Fruit fly (Drosophila melanogaster): Measurements from ENCODE around the gene pelo.

pelo gene

DNA sequence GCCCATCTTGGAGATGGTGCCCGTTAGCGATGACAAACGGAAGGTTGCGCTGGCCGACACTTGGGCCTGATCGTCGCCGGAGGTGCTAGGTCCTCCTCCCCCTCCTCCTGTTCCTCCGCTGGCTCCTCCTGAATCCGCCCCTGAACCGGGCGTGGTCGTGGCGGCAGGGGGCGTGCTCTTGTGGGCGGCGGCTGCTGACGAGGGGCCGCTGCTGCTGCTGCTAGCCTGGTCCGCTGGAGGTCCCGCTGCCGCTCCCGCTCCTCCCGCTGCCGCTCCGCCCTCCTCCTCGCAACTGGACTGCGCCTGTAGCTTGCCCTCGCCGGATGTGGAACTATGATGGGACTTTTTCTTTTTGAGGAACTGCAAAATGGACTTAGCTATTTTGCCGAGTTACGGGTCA lies 3.0 kb upstream of the pelo start (continued):
- no peak for TF ChIP-seq Doc2 (GFP tag; IDR thresholded peaks at IDR 0.05)
- no peak for TF ChIP-seq az2 (GFP tag; optimal IDR thresholded peaks at IDR 0.05)
- TF ChIP-seq GATAe (GFP tag; conservative IDR thresholded peaks at IDR 0.05) = no peak
- TF ChIP-seq Dad (GFP tag; optimal IDR thresholded peaks at IDR 0.05) = no peak
- TF ChIP-seq sens-2 (GFP tag; IDR thresholded peaks at IDR 0.05) = no peak
- no peak for TF ChIP-seq gce (GFP tag; IDR thresholded peaks at IDR 0.05)
- no peak for TF ChIP-seq exex (tag; optimal IDR thresholded peaks at IDR 0.05)
- 0 out of 3 replicates have a peak, but pooled peaks have one; percentile 36 for TF ChIP-seq Dbx (GFP tag; IDR thresholded peaks at IDR 0.05)
- no peak for TF ChIP-seq CG16813 (GFP tag; IDR thresholded peaks at IDR 0.05; ENCODE audit: partially characterized antibody)
- no peak for TF ChIP-seq Gsc (GFP tag; IDR thresholded peaks at IDR 0.05)
- no peak for TF ChIP-seq dysf (GFP tag; IDR thresholded peaks at IDR 0.05)
- TF ChIP-seq Opbp (GFP tag; IDR thresholded peaks at IDR 0.05; ENCODE audit: partially characterized antibody) = no peak
- TF ChIP-seq bowl (GFP tag; IDR thresholded peaks at IDR 0.05) = no peak
- TF ChIP-seq Atf6 (GFP tag; IDR thresholded peaks at IDR 0.05) = no peak
- TF ChIP-seq chm (GFP tag; IDR thresholded peaks at IDR 0.05) = 0 out of 2 replicates have a peak, but pooled peaks have one; percentile 40
- TF ChIP-seq CG7357 (GFP tag; IDR thresholded peaks at IDR 0.05) = no peak

DNA sequence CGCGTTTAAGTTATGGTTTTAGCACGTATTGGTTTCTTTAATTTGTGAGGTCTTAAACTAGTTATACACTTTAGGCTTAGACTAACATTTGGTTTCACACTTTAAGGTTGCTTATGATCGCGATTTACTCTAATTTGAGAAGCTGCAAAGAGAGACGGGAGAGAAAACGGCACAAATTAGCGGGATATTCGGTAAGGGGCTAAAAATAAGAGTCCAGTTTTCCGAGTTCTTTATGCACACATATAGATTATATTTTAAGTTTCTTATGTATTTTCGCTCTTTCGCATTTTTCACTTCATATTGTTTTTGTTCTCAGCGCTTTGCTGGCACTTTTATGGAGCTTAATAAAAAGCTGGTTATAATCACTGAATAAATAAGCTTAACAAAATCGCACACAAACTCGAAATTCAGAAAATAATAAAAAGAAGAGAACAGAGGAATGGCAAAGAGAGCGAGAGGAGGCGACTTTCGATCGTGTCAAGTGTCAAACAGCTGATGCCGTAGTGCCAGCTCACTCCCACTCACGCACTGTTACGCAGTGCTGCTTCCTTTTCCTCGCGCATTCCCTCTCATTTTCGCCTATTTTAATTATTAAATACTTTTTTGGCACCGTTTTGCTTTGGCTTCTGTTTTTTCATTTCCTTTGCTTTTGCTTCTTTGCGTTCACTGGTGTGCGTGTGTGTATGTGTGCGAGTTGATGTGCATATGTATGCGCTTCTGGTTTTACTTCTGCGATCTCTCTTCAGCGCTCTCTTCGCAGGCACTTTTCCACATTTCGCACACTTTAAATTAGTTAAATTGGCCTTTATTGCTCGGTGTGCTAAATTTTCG lies 2.3 kb upstream of the pelo start:
- no peak for TF ChIP-seq CG13624 (GFP tag; optimal IDR thresholded peaks at IDR 0.05)
- 0 out of 3 replicates have a peak, but pooled peaks have one; percentile 21 for TF ChIP-seq otp (GFP tag; IDR thresholded peaks at IDR 0.05)
- TF ChIP-seq CG3163 (GFP tag; optimal IDR thresholded peaks at IDR 0.05) = peak; percentile 38
- TF ChIP-seq cad (GFP tag; optimal IDR thresholded peaks at IDR 0.05) = peak; percentile 23
- no peak for TF ChIP-seq Scr (GFP tag; IDR thresholded peaks at IDR 0.05; ENCODE audit: partially characterized antibody)
- TF ChIP-seq chinmo (GFP tag; IDR thresholded peaks at IDR 0.05; ENCODE audit: partially characterized antibody) = 0 out of 4 replicates have a peak, but pooled peaks have one; percentile 71
- no peak for TF ChIP-seq CG6813 (GFP tag; optimal IDR thresholded peaks at IDR 0.05)
- no peak for TF ChIP-seq Oaz (GFP tag; IDR thresholded peaks at IDR 0.05)
- no peak for TF ChIP-seq Fer1 (GFP tag; optimal IDR thresholded peaks at IDR 0.05)
- TF ChIP-seq crp (GFP tag; optimal IDR thresholded peaks at IDR 0.05) = peak; percentile 40 to 78
- TF ChIP-seq CG11456 (GFP tag; IDR thresholded peaks at IDR 0.05) = no peak
- peak; percentile 0 for TF ChIP-seq exex (tag; optimal IDR thresholded peaks at IDR 0.05)
- TF ChIP-seq Hr78 (GFP tag; optimal IDR thresholded peaks at IDR 0.05) = peak in 1 of 2 experiments; percentile 74
- no peak for TF ChIP-seq CG33557 (GFP tag; optimal IDR thresholded peaks at IDR 0.05)
- peak; percentile 8 for TF ChIP-seq CG34376 (GFP tag; optimal IDR thresholded peaks at IDR 0.05)
- TF ChIP-seq mirr (GFP tag; optimal IDR thresholded peaks at IDR 0.05) = peak; percentile 14
- no peak for TF ChIP-seq Optix (GFP tag; IDR thresholded peaks at IDR 0.05)
- no peak for TF ChIP-seq ranshi (GFP tag; IDR thresholded peaks at IDR 0.05)
- TF ChIP-seq CG32532 (GFP tag; IDR thresholded peaks at IDR 0.05) = no peak
- no peak for TF ChIP-seq zfh1 (GFP tag; IDR thresholded peaks at IDR 0.05)
- TF ChIP-seq tup (GFP tag; optimal IDR thresholded peaks at IDR 0.05) = no peak
- TF ChIP-seq dan (GFP tag; IDR thresholded peaks at IDR 0.05) = no peak
- no peak for TF ChIP-seq Meics (GFP tag; optimal IDR thresholded peaks at IDR 0.05)
- TF ChIP-seq so (GFP tag; IDR thresholded peaks at IDR 0.05) = peak; percentile 56; the same call in 1 of the 3 replicates
- TF ChIP-seq tin (GFP tag; optimal IDR thresholded peaks at IDR 0.05) = no peak
- TF ChIP-seq Sry-δ (GFP tag; optimal IDR thresholded peaks at IDR 0.05) = no peak
- TF ChIP-seq Ada2b (GFP tag; IDR thresholded peaks at IDR 0.05) = no peak
- TF ChIP-seq lilli (GFP tag; optimal IDR thresholded peaks at IDR 0.05) = no peak
- TF ChIP-seq Poxn (GFP tag; IDR thresholded peaks at IDR 0.05) = no peak
- TF ChIP-seq bcd (GFP tag; optimal IDR thresholded peaks at IDR 0.05) = peak; percentile 5
- TF ChIP-seq dysf (GFP tag; IDR thresholded peaks at IDR 0.05) = no peak
- TF ChIP-seq CG15269 (tag; optimal IDR thresholded peaks at IDR 0.05) = peak; percentile 0
- peak in 1 of 2 experiments; percentile 48 for TF ChIP-seq eve (GFP tag; optimal IDR thresholded peaks at IDR 0.05)
- TF ChIP-seq CG1603 (tag; optimal IDR thresholded peaks at IDR 0.05) = no peak
- TF ChIP-seq nau (GFP tag; optimal IDR thresholded peaks at IDR 0.05) = peak; percentile 7
